Worm (Caenorhabditis elegans): ENCODE data around the gene srd-70.

The srd-70 gene

ce11 chrV:20492385-20492784 is 38.5 kb downstream of the srd-70 start, which contains the start of gene srbc-79:
Gene srbc-79, minus strand, starts transcription at chrV:20492485.
- TF ChIP-seq unc-62 (GFP tag; optimal IDR thresholded peaks at IDR 0.05), result no peak

DNA sequence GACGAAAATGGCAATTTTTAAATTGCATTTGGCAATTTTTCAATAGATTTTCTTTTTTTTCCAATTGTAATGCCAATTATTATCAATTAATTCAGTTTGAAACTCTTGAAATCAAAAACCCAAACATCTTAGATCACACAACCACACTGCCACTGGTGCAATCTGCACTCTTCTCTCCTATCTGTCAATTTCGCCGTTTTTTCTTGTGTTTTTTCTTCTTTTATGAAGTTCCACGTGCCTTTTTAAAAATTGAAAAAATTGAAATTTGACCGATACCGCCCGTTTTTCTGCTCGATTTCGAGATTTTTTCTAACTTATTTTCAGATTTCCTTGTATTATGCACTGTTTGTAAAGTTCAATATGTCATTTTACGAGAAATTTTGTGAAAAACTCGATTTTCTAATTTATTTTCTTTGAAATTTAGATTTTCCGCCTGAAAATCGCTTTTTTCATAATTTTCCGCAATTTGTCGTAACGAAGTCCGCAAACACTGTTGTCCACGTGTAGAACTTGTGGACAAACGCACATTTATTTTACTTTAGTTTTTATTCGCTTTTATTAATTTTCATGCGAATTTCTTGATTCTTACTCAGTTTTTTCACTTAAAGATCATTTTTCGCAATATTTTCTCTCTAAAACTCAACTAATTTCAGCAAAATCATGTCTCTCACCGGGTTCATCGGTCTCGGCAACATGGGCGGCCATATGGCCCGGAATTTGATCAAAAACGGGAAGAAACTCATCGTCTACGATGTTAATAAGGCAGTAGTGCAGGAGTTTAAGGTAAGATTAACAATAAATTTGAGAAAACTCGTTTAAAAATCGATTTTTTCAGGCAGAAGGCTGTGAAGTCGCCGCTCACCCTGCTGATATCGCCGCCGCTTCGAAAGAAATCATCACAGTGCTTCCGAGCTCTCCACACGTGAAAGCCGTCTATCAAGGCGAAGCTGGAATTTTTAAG is 39.6 kb downstream of the srd-70 start, which contains the start of gene B0250.5:
Gene B0250.5, plus strand, starts transcription at position 654 of the 961 bp plus-strand sequence.
- no peak for TF ChIP-seq unc-62 (GFP tag; optimal IDR thresholded peaks at IDR 0.05)

ce11 chrV:20497537-20497936 is 43.6 kb downstream of the srd-70 start:
- no peak for TF ChIP-seq unc-62 (GFP tag; optimal IDR thresholded peaks at IDR 0.05)

DNA sequence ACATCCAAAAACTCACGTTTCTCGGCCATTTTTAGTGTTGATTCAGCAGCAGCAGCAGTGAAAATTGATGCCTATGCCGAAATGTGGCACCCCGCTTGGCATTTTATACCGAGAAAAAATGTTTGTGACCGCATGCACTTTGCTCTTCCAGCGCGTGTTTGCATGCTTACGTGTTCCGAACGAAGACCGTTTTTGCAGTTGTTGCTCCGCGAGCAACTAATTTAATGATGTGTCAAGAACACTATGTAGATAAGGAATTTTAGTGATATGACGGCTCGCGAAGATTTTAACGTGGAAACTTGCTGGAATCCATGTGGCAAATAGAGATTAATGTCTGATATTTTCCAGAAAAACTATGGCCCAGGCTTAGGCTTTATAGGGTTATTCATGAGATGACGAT is 45.1 kb downstream of the srd-70 start, which contains the start of gene dct-16:
Gene dct-16, minus strand, starts transcription at position 78 of the 400 bp plus-strand sequence.
- TF ChIP-seq unc-62 (GFP tag; optimal IDR thresholded peaks at IDR 0.05), result no peak

- TF ChIP-seq unc-62 (GFP tag; optimal IDR thresholded peaks at IDR 0.05), result no peak
These were observed 45.7 kb downstream of the srd-70 start for ce11 chrV:20499642-20500041.

ce11 chrV:20500405-20500804 is 46.5 kb downstream of the srd-70 start, which contains the start of gene dct-14:
Gene dct-14, minus strand, starts transcription at chrV:20500505.
- no peak for TF ChIP-seq unc-62 (GFP tag; optimal IDR thresholded peaks at IDR 0.05)

DNA sequence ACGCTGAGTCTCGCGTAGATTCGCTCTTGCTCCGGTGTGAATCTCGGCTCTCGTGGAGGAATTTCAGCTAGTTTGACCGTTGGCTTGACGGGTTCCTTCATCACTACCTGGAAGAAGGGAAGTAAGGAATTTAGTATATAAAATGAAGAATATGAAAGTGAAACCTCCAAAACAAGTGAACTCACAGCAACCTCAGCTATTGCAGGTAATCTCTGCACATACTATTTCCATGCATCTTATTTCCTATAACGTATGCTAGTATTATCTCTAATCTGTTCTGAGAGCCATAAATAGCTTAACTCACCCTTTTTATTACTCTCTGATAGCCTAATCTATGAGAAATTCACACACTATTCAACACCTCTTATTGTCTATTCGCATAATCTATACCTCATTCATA is 51.1 kb downstream of the srd-70 start, which contains the start of gene Y38H6C.4:
Gene Y38H6C.4, minus strand, starts transcription at position 101 of the 400 bp plus-strand sequence.
- TF ChIP-seq unc-62 (GFP tag; optimal IDR thresholded peaks at IDR 0.05), result no peak
